Fruit fly (Drosophila melanogaster) whole organism, embryonic: ENCODE results near the gene Vti1a.

Source experiments
- ATbp ChIP-seq: fragments of 200-800 bp; sonication (Bioruptor generic); optimal IDR thresholded peaks from 2 replicates; lab custom pipeline; 2017; ENCODE audit warnings: missing biosample characterization, mild to moderate bottlenecking, missing genetic modification characterization, missing genetic modification reagents
- Aef1 ChIP-seq: fragments of 200-800 bp; sonication (Bioruptor generic); IDR thresholded peaks from 3 replicates; pipeline ENCODE4 v1.3.6; 2022; ENCODE audit warnings: missing biosample characterization, missing genetic modification characterization
- CG10147 ChIP-seq: fragments of 200-800 bp; sonication (Bioruptor generic); optimal IDR thresholded peaks from 2 replicates; lab custom pipeline; 2019; ENCODE audit warnings: missing biosample characterization, mild to moderate bottlenecking, missing genetic modification characterization, moderate library complexity
- CG10209 ChIP-seq: fragments of 200-800 bp; sonication (Bioruptor generic); optimal IDR thresholded peaks from 3 replicates; lab custom pipeline; 2017; ENCODE audit warnings: missing biosample characterization, mild to moderate bottlenecking, missing genetic modification characterization, missing genetic modification reagents
- CG1024 ChIP-seq: fragments of 200-800 bp; sonication (Bioruptor generic); IDR thresholded peaks from 2 replicates; pipeline ENCODE4 v1.3.6; 2022; ENCODE audit warnings: missing biosample characterization, missing genetic modification characterization
- CG12104 ChIP-seq: fragments of 200-800 bp; sonication (Bioruptor generic); optimal IDR thresholded peaks from 3 replicates; lab custom pipeline; 2016; ENCODE audit warnings: missing biosample characterization, missing genetic modification characterization
- CG12219 ChIP-seq: fragments of 200-800 bp; sonication (Bioruptor generic); optimal IDR thresholded peaks from 3 replicates; lab custom pipeline; 2018; ENCODE audit warnings: missing biosample characterization, mild to moderate bottlenecking, missing genetic modification characterization
- CG12659 ChIP-seq: fragments of 200-800 bp; sonication (Bioruptor generic); optimal IDR thresholded peaks from 3 replicates; lab custom pipeline; 2017; ENCODE audit warnings: mild to moderate bottlenecking, missing biosample characterization, missing genetic modification reagents, missing genetic modification characterization
- CG15073 ChIP-seq: fragments of 200-800 bp; sonication (Bioruptor generic); optimal IDR thresholded peaks from 2 replicates; lab custom pipeline; 2016; ENCODE audit warnings: missing biosample characterization, missing genetic modification characterization
- CG15514 ChIP-seq: fragments of 200-800 bp; sonication (Bioruptor generic); optimal IDR thresholded peaks from 3 replicates; lab custom pipeline; 2017; ENCODE audit warnings: missing biosample characterization, missing genetic modification characterization, mild to moderate bottlenecking, moderate library complexity, missing genetic modification reagents
- CG16779 ChIP-seq: fragments of 200-800 bp; sonication (Bioruptor generic); IDR thresholded peaks from 2 replicates; pipeline ENCODE4 v1.3.6; 2022; ENCODE audit warnings: missing biosample characterization, missing genetic modification characterization
- CG16813 ChIP-seq: fragments of 200-800 bp; sonication (Bioruptor generic); IDR thresholded peaks from 3 replicates; pipeline ENCODE4 v1.3.6; 2022; ENCODE audit warnings: missing biosample characterization, missing genetic modification characterization; ENCODE audit not compliant: partially characterized antibody
- CG17829 ChIP-seq: fragments of 200-800 bp; optimal IDR thresholded peaks from 2 replicates; lab custom pipeline; 2019; ENCODE audit warnings: missing biosample characterization, mild to moderate bottlenecking, missing genetic modification characterization, moderate library complexity
- CG17912 ChIP-seq: fragments of 200-800 bp; sonication (Bioruptor generic); optimal IDR thresholded peaks from 2 replicates; lab custom pipeline; 2018; ENCODE audit warnings: missing biosample characterization, mild to moderate bottlenecking, missing genetic modification characterization
- CG2129 ChIP-seq: fragments of 200-800 bp; sonication (Bioruptor generic); IDR thresholded peaks from 2 replicates; pipeline ENCODE4 v1.3.6; 2022; ENCODE audit warnings: missing biosample characterization, missing genetic modification characterization; ENCODE audit not compliant: partially characterized antibody
- CG2678 ChIP-seq: fragments of 200-800 bp; sonication (Bioruptor generic); optimal IDR thresholded peaks from 3 replicates; lab custom pipeline; 2019; ENCODE audit warnings: missing biosample characterization, mild to moderate bottlenecking, missing genetic modification characterization, moderate library complexity
- CG33557 ChIP-seq: fragments of 200-800 bp; sonication (Bioruptor generic); optimal IDR thresholded peaks from 2 replicates; lab custom pipeline; 2019; ENCODE audit warnings: missing biosample characterization, mild to moderate bottlenecking, missing genetic modification characterization, moderate library complexity
- CG4820 ChIP-seq: fragments of 200-800 bp; sonication (Bioruptor generic); optimal IDR thresholded peaks from 3 replicates; lab custom pipeline; 2016; ENCODE audit warnings: missing biosample characterization, missing genetic modification characterization
- CG5245 ChIP-seq: fragments of 200-800 bp; sonication (Bioruptor generic); optimal IDR thresholded peaks from 3 replicates; lab custom pipeline; 2016; ENCODE audit warnings: missing biosample characterization, missing genetic modification characterization
- CG7372 ChIP-seq: fragments of 200-800 bp; sonication (Bioruptor generic); IDR thresholded peaks from 2 replicates; pipeline ENCODE4 v1.3.6; 2022; ENCODE audit warnings: missing biosample characterization, missing genetic modification characterization
- CG8089 ChIP-seq: fragments of 200-800 bp; sonication (Bioruptor generic); optimal IDR thresholded peaks from 3 replicates; lab custom pipeline; 2016; ENCODE audit warnings: missing biosample characterization, missing genetic modification characterization
- CG8924 ChIP-seq: fragments of 200-800 bp; optimal IDR thresholded peaks from 3 replicates; lab custom pipeline; 2019; ENCODE audit warnings: missing biosample characterization, mild to moderate bottlenecking, missing genetic modification characterization, moderate library complexity
- Dad ChIP-seq: fragments of 200-800 bp; sonication (Bioruptor generic); optimal IDR thresholded peaks from 3 replicates; lab custom pipeline; 2016; ENCODE audit warnings: missing biosample characterization, missing genetic modification characterization
- Dip2 ChIP-seq: fragments of 200-800 bp; sonication (Bioruptor generic); IDR thresholded peaks from 2 replicates; pipeline ENCODE4 v1.3.6; 2022; ENCODE audit warnings: missing biosample characterization, missing genetic modification characterization
- Dp ChIP-seq: fragments of 200-800 bp; sonication (Bioruptor generic); optimal IDR thresholded peaks from 2 replicates; lab custom pipeline; 2018; ENCODE audit warnings: missing biosample characterization, mild to moderate bottlenecking, missing genetic modification characterization, moderate library complexity
- Dref ChIP-seq: fragments of 200-800 bp; sonication (Bioruptor generic); IDR thresholded peaks from 2 replicates; pipeline ENCODE4 v1.3.6; 2022; ENCODE audit warnings: missing biosample characterization, missing genetic modification characterization
- E2f1 ChIP-seq: fragments of 200-800 bp; sonication (Bioruptor generic); IDR thresholded peaks from 2 replicates; pipeline ENCODE4 v1.3.6; 2022; ENCODE audit warnings: missing biosample characterization, missing genetic modification characterization
- Eip74EF ChIP-seq, 2 experiments: fragments of 200-800 bp in 1 of 2; fragments of >200 bp in 1 of 2; sonication (Bioruptor generic) in 1 of 2; optimal IDR thresholded peaks; 2 replicates each; lab custom pipeline; 2017 to 2019; ENCODE audit warnings: missing biosample characterization in 2 of 2, missing genetic modification characterization in 2 of 2, mild to moderate bottlenecking in 1 of 2, moderate library complexity in 1 of 2
- Elba2 ChIP-seq: fragments of 200-800 bp; sonication (Bioruptor generic); optimal IDR thresholded peaks from 3 replicates; lab custom pipeline; 2016; ENCODE audit warnings: missing biosample characterization, missing genetic modification characterization
- Ets65A ChIP-seq: fragments of 200-800 bp; sonication (Bioruptor generic); peaks from one replicate; lab custom pipeline; 2016; ENCODE audit warnings: missing biosample characterization, missing genetic modification characterization
- H2.0 ChIP-seq: fragments of 200-800 bp; sonication (Bioruptor generic); IDR thresholded peaks from 2 replicates; pipeline ENCODE4 v1.3.6; 2022; ENCODE audit warnings: missing biosample characterization, missing genetic modification characterization
- Hey ChIP-seq: fragments of 200-800 bp; sonication (Bioruptor generic); optimal IDR thresholded peaks from 3 replicates; lab custom pipeline; 2018; ENCODE audit warnings: missing biosample characterization, mild to moderate bottlenecking, missing genetic modification characterization
- Optix ChIP-seq: fragments of 200-800 bp; sonication (Bioruptor generic); IDR thresholded peaks from 3 replicates; pipeline ENCODE4 v1.3.6; 2022; ENCODE audit warnings: missing biosample characterization, missing genetic modification characterization
- Sox100B ChIP-seq: fragments of 200-800 bp; sonication (Bioruptor generic); optimal IDR thresholded peaks from 3 replicates; lab custom pipeline; 2018; ENCODE audit warnings: missing biosample characterization, mild to moderate bottlenecking, missing genetic modification characterization
- Xrp1 ChIP-seq: fragments of 200-800 bp; sonication (Bioruptor generic); IDR thresholded peaks from 2 replicates; pipeline ENCODE4 v1.3.6; 2022; ENCODE audit warnings: missing biosample characterization, missing genetic modification characterization
- ac ChIP-seq: fragments of 200-800 bp; sonication (Bioruptor generic); optimal IDR thresholded peaks from 3 replicates; lab custom pipeline; 2017; ENCODE audit warnings: missing biosample characterization, mild to moderate bottlenecking, missing genetic modification characterization
- bcd ChIP-seq: fragments of 200-800 bp; sonication (Bioruptor generic); optimal IDR thresholded peaks from 2 replicates; lab custom pipeline; 2017; ENCODE audit warnings: missing biosample characterization, mild to moderate bottlenecking, missing genetic modification characterization
- chinmo ChIP-seq: fragments of 200-800 bp; sonication (Bioruptor generic); IDR thresholded peaks from 4 replicates; pipeline ENCODE4 v1.3.6; 2022; ENCODE audit warnings: missing biosample characterization, missing genetic modification characterization; ENCODE audit not compliant: partially characterized antibody
- chm ChIP-seq: fragments of 200-800 bp; sonication (Bioruptor generic); IDR thresholded peaks from 2 replicates; pipeline ENCODE4 v1.3.6; 2022; ENCODE audit warnings: missing biosample characterization, missing genetic modification characterization
- dpn ChIP-seq, 2 experiments: fragments of 200-800 bp; sonication (Bioruptor generic); optimal IDR thresholded peaks; 3 replicates each; lab custom pipeline; 2016; ENCODE audit warnings: missing biosample characterization in 2 of 2, missing genetic modification characterization in 2 of 2
- fd64A ChIP-seq: fragments of 200-800 bp; sonication (Bioruptor generic); optimal IDR thresholded peaks from 3 replicates; lab custom pipeline; 2018; ENCODE audit warnings: missing biosample characterization, mild to moderate bottlenecking, missing genetic modification characterization
- fru ChIP-seq: fragments of >200 bp; optimal IDR thresholded peaks from 2 replicates; lab custom pipeline; 2017
- ham ChIP-seq: fragments of 200-800 bp; sonication (Bioruptor generic); IDR thresholded peaks from 2 replicates; pipeline ENCODE4 v1.3.6; 2022; ENCODE audit warnings: missing biosample characterization, missing genetic modification characterization
- insv ChIP-seq, 2 experiments: fragments of 200-800 bp; sonication (Bioruptor generic); optimal IDR thresholded peaks; 3 replicates each; lab custom pipeline; 2016 to 2018; ENCODE audit warnings: missing biosample characterization in 2 of 2, missing genetic modification characterization in 2 of 2
- kay ChIP-seq: fragments of 200-800 bp; sonication (Bioruptor generic); optimal IDR thresholded peaks from 2 replicates; lab custom pipeline; 2016; ENCODE audit warnings: missing biosample characterization, missing genetic modification characterization
- luna ChIP-seq: fragments of 200-800 bp; sonication (Bioruptor generic); optimal IDR thresholded peaks from 2 replicates; lab custom pipeline; 2016; ENCODE audit warnings: missing biosample characterization, missing genetic modification characterization
- nerfin-1 ChIP-seq: fragments of 200-800 bp; sonication (Bioruptor generic); optimal IDR thresholded peaks from 3 replicates; lab custom pipeline; 2019; ENCODE audit warnings: missing biosample characterization, mild to moderate bottlenecking, missing genetic modification characterization, moderate library complexity
- nerfin-2 ChIP-seq: fragments of 200-800 bp; sonication (Bioruptor generic); IDR thresholded peaks from 2 replicates; pipeline ENCODE4 v1.3.6; 2022; ENCODE audit warnings: missing biosample characterization, missing genetic modification characterization; ENCODE audit not compliant: partially characterized antibody
- onecut ChIP-seq: fragments of 200-800 bp; sonication (Bioruptor generic); IDR thresholded peaks from 2 replicates; pipeline ENCODE4 v1.3.6; 2022; ENCODE audit warnings: missing biosample characterization, missing genetic modification characterization
- pfk ChIP-seq: fragments of 200-800 bp; sonication (Bioruptor generic); optimal IDR thresholded peaks from 2 replicates; lab custom pipeline; 2018; ENCODE audit warnings: missing biosample characterization, mild to moderate bottlenecking, missing genetic modification characterization, moderate library complexity
- pzg ChIP-seq: fragments of 200-800 bp; sonication (Bioruptor generic); optimal IDR thresholded peaks from 3 replicates; lab custom pipeline; 2018; ENCODE audit warnings: missing biosample characterization, mild to moderate bottlenecking, missing genetic modification characterization, moderate library complexity
- tup ChIP-seq: fragments of 200-800 bp; sonication (Bioruptor generic); optimal IDR thresholded peaks from 2 replicates; lab custom pipeline; 2016; ENCODE audit warnings: missing biosample characterization, mild to moderate bottlenecking, missing genetic modification characterization, moderate library complexity

The Vti1a gene

DNA sequence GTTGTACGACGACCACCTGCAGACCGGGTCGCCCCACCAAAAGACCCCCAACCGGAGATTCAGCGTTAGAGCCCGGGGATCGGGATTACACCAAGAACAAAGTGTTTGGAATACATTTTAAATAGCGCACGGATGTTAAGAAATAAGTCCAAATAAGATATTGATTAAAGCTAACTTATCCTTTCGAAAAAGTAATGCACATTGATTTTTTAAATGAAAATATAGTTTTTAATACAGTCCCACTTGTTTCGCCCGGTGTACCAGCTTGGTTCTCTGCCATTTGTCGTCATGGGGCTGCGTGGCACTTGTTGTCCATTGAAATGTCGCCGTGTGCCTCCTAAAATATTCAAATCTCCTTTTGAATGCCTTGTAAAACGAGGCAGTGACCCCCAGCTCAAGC is 28.3 kb upstream of the Vti1a start (continued):
- TF ChIP-seq CG12659 (GFP tag; lab: Kevin White, UChicago) (no peak), Xrp1 (peak; percentile 72), Dp (no peak), Dref (GFP tag; lab: Robert Waterston, UW) (no peak), CG10147 (no peak), CG17829 (tag; lab: Kevin White, UChicago) (peak; percentile 19), CG33557 (GFP tag; lab: Kevin White, UChicago) (no peak), CG1024 (GFP tag; lab: Robert Waterston, UW) (no peak), Sox100B (GFP tag; lab: Kevin White, UChicago) (no peak), CG2129 (GFP tag; lab: Robert Waterston, UW) (no peak), ATbp (GFP tag; lab: Kevin White, UChicago) (peak; percentile 46), CG12104 (no peak), ham (GFP tag; lab: Robert Waterston, UW) (no peak), CG12219 (GFP tag; lab: Kevin White, UChicago) (no peak), Eip74EF (GFP tag; optimal IDR thresholded peaks at IDR 0.05; lab: Kevin White, UChicago) (no peak), CG5245 (GFP tag; lab: Kevin White, UChicago) (no peak), pfk (GFP tag; lab: Kevin White, UChicago) (no peak), luna (GFP tag; lab: Kevin White, UChicago) (no peak), Ets65A (GFP tag; lab: Kevin White, UChicago) (no peak), CG2678 (tag; lab: Kevin White, UChicago) (peak; percentile 26), fru (lab: Kevin White, UChicago) (no peak), chinmo (no peak), CG15514 (GFP tag; lab: Kevin White, UChicago) (no peak), chm (GFP tag; lab: Robert Waterston, UW) (0 out of 2 replicates have a peak, but pooled peaks have one; percentile 26), ac (no peak), bcd (no peak), CG7372 (GFP tag; lab: Robert Waterston, UW) (no peak), CG16813 (GFP tag; lab: Robert Waterston, UW) (no peak), CG8089 (no peak), dpn (GFP tag; optimal IDR thresholded peaks at IDR 0.05; lab: Kevin White, UChicago) (peak in 1 of 2 experiments; percentile 24), Aef1 (GFP tag; lab: Robert Waterston, UW) (no peak), H2.0 (GFP tag; lab: Robert Waterston, UW) (no peak), E2f1 (no peak), CG8924 (tag; lab: Kevin White, UChicago) (no peak), CG15073 (GFP tag; lab: Kevin White, UChicago) (no peak), nerfin-1 (tag; lab: Kevin White, UChicago) (no peak), insv (GFP tag; optimal IDR thresholded peaks at IDR 0.05; lab: Kevin White, UChicago) (no peak), CG10209 (GFP tag; lab: Kevin White, UChicago) (no peak), tup (no peak), nerfin-2 (GFP tag; lab: Robert Waterston, UW) (no peak), CG17912 (GFP tag; lab: Kevin White, UChicago) (no peak), CG16779 (GFP tag; lab: Robert Waterston, UW) (no peak), Dip2 (GFP tag; lab: Robert Waterston, UW) (no peak), pzg (no peak), Optix (GFP tag; lab: Robert Waterston, UW) (0 out of 3 replicates have a peak, but pooled peaks have one; percentile 17), CG4820 (GFP tag; lab: Kevin White, UChicago) (no peak), kay (GFP tag; lab: Kevin White, UChicago) (no peak), Dad (peak; percentile 37), fd64A (GFP tag; lab: Kevin White, UChicago) (no peak), onecut (GFP tag; lab: Robert Waterston, UW) (no peak), Elba2 (no peak), Hey (tag; lab: Kevin White, UChicago) (no peak)
